Fruit fly (Drosophila melanogaster): ENCODE measurements around the gene Frq1.

DNA sequence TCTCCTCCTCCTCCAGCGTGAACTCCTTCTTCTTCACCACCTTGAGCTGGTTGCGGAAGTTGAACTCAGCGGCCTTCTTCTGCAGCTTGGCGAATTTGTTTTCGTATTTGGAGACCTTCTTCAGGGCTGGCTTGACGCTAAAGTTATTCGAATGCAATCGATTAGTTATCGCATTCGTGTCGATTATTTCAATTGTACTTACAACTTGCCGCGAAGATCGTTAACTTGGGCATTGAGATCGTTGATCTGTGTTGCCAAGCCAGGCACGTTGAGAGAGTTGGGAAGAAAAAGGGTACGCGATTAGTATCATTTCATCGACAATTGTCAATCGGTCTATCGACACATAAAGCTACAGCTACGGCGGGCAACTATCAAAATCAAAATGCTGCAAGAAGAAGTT lies 48.5 kb upstream of the Frq1 start:
- TF ChIP-seq Poxn (GFP tag; IDR thresholded peaks at IDR 0.05) (no peak), dysf (GFP tag; IDR thresholded peaks at IDR 0.05) (no peak), NFAT (GFP tag; IDR thresholded peaks at IDR 0.05) (no peak), chm (GFP tag; IDR thresholded peaks at IDR 0.05) (no peak), CG10462 (GFP tag; optimal IDR thresholded peaks at IDR 0.05) (no peak), CG6854 (GFP tag; optimal IDR thresholded peaks at IDR 0.05) (no peak), CG7357 (GFP tag; IDR thresholded peaks at IDR 0.05) (no peak), CG43689 (GFP tag; IDR thresholded peaks at IDR 0.05) (no peak), E2f1 (GFP tag; IDR thresholded peaks at IDR 0.05) (no peak), Optix (GFP tag; IDR thresholded peaks at IDR 0.05) (no peak)

Measured in whole organism, embryonic.